Worm (Caenorhabditis elegans): ENCODE results near the gene T19H12.3.
"Not testable (repeated sequence)": the region's sequence is repeated elsewhere in the genome, so short reads cannot be mapped to it uniquely, and the experiment has no call there.

The T19H12.3 gene

DNA sequence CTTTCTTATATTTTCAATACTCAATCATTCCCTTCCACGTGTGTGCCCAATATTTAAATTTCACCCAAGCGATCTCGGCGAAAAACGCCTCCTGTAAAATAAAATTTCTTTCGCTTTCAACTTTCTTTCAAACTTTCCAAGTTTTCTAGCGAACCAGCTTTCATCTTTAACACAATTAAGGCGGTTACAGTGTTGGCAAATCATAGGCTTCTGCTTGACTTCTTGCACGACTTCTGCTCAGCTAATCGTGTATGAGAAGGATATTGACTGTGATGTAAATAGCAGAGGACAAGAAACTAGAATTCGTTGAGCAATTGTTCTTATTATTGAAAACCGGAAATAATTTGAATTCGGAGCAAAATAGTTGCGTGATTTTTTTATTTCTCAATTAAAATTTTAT, 5.8 kb downstream of the T19H12.3 start:
- TF ChIP-seq zag-1 (tag; optimal IDR thresholded peaks at IDR 0.05) (no peak), unc-55 (GFP tag; optimal IDR thresholded peaks at IDR 0.05) (no peak), unc-62 (GFP tag; optimal IDR thresholded peaks at IDR 0.05) (no peak), crh-2 (tag; optimal IDR thresholded peaks at IDR 0.05) (no peak), ztf-4 (tag; optimal IDR thresholded peaks at IDR 0.05) (no peak), nhr-129 (tag; optimal IDR thresholded peaks at IDR 0.05) (no peak), lin-13 (GFP tag; optimal IDR thresholded peaks at IDR 0.05) (no peak), ceh-82 (tag; optimal IDR thresholded peaks at IDR 0.05) (no peak)

DNA sequence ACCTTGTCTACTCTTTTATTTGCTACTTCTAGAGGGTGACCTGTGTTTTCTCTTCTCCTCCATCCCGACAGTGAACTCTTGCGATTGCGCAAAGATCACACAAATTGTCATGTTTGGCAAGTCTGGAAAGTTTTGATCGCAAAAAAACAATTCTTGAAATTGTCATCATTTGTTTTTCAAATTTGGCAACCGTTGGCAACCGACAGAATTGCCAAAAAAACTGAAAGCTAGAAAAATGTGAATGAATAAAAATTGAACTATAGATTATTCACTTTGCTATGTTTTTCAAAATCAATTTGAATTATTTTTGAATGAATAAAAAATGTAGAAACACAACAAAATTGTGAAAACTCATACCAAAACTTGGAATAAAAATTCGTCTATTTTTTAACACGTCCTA, 9.5 kb downstream of the T19H12.3 start, which contains the start of gene ugt-11:
TSS of gene ugt-11 (minus strand) at position 101 of the 400 bp plus-strand sequence.
- TF ChIP-seq ztf-11 (tag; optimal IDR thresholded peaks at IDR 0.05) (no peak), lin-11 (tag; optimal IDR thresholded peaks at IDR 0.05) (no peak), mab-5 (tag; optimal IDR thresholded peaks at IDR 0.05) (no peak), alr-1 (tag; optimal IDR thresholded peaks at IDR 0.05) (no peak), peb-1 (tag; optimal IDR thresholded peaks at IDR 0.05) (no peak), lsy-2 (tag; optimal IDR thresholded peaks at IDR 0.05) (no peak), nhr-77 (tag; optimal IDR thresholded peaks at IDR 0.05) (no peak), R02D3.7 (tag; optimal IDR thresholded peaks at IDR 0.05) (no peak), nhr-25 (tag; optimal IDR thresholded peaks at IDR 0.05) (no peak), sem-4 (tag; optimal IDR thresholded peaks at IDR 0.05) (no peak), ztf-1 (GFP tag; conservative IDR thresholded peaks at IDR 0.05) (no peak), mbf-1 (tag; optimal IDR thresholded peaks at IDR 0.05) (no peak), nhr-6 (tag; optimal IDR thresholded peaks at IDR 0.05) (no peak), nhr-129 (tag; optimal IDR thresholded peaks at IDR 0.05) (no peak), nhr-11 (tag; optimal IDR thresholded peaks at IDR 0.05) (no peak), zag-1 (tag; optimal IDR thresholded peaks at IDR 0.05) (no peak), snpc-4 (tag; optimal IDR thresholded peaks at IDR 0.05) (no peak), nhr-12 (tag; optimal IDR thresholded peaks at IDR 0.05) (no peak), lin-39 (tag; optimal IDR thresholded peaks at IDR 0.05) (no peak), mdl-1 (tag; optimal IDR thresholded peaks at IDR 0.05) (no peak)

DNA sequence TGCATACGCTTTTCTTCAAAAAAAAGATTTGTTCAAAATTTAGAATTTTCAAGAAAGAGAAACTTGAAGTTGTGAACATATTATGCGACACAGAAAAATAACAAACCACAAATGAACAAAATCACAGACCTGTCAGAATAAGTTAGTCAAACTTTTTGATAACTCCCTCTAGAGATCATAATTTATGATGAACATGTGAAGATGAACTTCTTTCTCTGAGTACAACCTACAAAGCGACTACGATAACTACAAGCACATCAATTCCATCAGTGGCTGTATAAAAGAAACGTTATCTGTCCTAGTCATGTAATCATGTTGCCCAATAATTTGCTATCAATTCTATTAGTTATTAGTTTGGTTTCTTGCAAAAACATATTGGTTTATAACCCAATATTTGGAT, 10.3 kb downstream of the T19H12.3 start, which contains the start of gene ugt-9:
TSS of gene ugt-9 (plus strand) at position 305 of the 400 bp plus-strand sequence.
- TF ChIP-seq sma-9 (GFP tag; optimal IDR thresholded peaks at IDR 0.05) (peak; percentile 84), sma-9 (tag; optimal IDR thresholded peaks at IDR 0.05) (no peak), sma-3 (GFP tag; optimal IDR thresholded peaks at IDR 0.05) (peak; percentile 51), nhr-25 (tag; optimal IDR thresholded peaks at IDR 0.05) (peak; percentile 64), ztf-1 (GFP tag; conservative IDR thresholded peaks at IDR 0.05) (no peak), mdl-1 (tag; optimal IDR thresholded peaks at IDR 0.05) (no peak)

DNA sequence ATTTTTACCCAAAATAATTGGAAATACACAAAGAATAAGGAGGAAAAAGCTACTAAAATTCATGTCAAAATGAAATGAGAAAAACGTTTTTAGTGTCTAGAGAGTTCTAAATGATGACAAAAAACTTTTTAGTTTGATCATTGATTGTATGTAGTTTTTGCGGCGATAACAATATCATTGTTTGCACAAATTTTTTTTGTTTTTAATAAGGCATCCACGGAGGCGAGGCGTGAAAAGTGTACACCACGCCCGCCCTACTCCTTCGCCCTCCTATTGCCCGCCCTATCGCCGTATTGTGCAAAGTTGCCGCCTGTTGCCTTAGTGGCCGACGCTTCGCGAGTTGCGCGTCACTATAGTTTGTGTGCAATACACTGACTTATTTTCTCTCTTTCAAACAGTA, 14.5 kb downstream of the T19H12.3 start, which contains the start of gene ugt-10:
TSS of gene ugt-10 (minus strand) at position 101 of the 400 bp plus-strand sequence.
- not testable (repeated sequence) for TF ChIP-seq unc-55 (GFP tag; optimal IDR thresholded peaks at IDR 0.05); lin-39 (tag; optimal IDR thresholded peaks at IDR 0.05); ztf-4 (tag; optimal IDR thresholded peaks at IDR 0.05)

DNA sequence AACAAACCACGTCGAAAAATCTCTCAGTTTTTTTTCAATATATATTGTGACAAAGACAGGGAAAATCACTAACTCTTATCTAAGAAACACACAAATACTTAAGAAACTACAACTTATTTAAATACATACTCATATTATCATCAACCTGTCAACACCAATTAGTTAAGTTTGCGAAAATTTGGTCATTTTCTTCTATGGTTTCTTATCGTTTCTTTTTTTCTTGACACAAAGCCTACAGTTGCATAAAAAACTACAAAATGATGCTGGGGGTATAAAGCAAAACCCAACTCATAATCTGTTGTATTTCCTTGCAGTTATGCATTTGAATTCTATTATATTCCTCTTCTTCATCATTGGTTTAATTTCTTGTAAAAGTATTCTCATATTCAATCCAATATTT, 15.6 kb downstream of the T19H12.3 start, which contains the start of gene ugt-67:
TSS of gene ugt-67 (plus strand) at position 301 of the 400 bp plus-strand sequence.
- TF ChIP-seq nhr-237 (tag; optimal IDR thresholded peaks at IDR 0.05) (no peak), lin-39 (tag; optimal IDR thresholded peaks at IDR 0.05) (no peak)

DNA sequence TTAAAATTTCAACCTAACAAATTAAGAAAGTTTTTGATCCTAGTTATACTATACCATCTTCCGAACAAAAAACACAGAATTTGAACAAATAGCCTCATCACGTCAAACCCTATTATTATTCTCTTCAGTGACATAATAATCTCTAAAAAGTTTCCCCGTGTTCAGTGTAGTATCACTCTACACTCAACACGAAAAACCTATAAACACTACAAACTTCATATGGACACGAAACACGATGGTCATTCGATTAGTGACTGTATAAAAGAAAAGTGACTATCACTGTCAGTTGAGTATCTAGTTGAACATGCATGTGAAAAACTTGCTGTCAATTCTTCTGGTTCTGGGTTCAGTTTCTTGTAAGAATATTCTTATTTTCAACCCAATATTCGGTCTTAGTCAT, 18.2 kb downstream of the T19H12.3 start, which contains the start of gene ugt-8:
TSS of gene ugt-8 (plus strand) at position 235 of the 400 bp plus-strand sequence.
- TF ChIP-seq crh-2 (tag; optimal IDR thresholded peaks at IDR 0.05) (no peak), nhr-25 (tag; optimal IDR thresholded peaks at IDR 0.05) (peak; percentile 3), blmp-1 (tag; optimal IDR thresholded peaks at IDR 0.05; ENCODE audit: insufficient read depth) (no peak)

DNA sequence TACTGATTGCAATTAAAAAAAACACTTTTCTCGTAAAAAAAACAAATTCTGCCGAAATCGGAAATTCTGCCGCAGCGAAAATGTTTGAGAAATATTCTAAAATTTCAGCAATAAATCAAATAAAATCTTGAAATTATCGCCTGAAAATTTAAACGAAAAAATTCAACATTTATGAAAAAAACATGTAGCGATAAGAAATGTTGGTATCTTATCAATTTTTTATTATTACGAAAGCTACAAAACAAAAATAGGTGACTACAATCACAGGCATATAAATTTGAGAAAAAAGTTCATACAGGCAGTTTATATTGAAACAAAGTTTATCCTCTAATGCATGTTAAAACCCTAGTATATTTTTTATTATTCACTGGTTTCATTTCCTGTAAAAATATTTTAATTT, 20.5 kb downstream of the T19H12.3 start, which contains the start of gene ugt-14:
TSS of gene ugt-14 (plus strand) at position 301 of the 400 bp plus-strand sequence.
- TF ChIP-seq unc-55 (GFP tag; optimal IDR thresholded peaks at IDR 0.05) (no peak), peb-1 (tag; optimal IDR thresholded peaks at IDR 0.05) (no peak), C34F6.9 (tag; optimal IDR thresholded peaks at IDR 0.05) (no peak), zag-1 (tag; optimal IDR thresholded peaks at IDR 0.05) (no peak), ceh-82 (tag; optimal IDR thresholded peaks at IDR 0.05) (no peak), nhr-11 (tag; optimal IDR thresholded peaks at IDR 0.05) (no peak), mab-5 (tag; optimal IDR thresholded peaks at IDR 0.05) (no peak)

All from whole organism, L2 larva.